Worm (Caenorhabditis elegans): Measurements from ENCODE around the gene sti-1.

The sti-1 gene

DNA sequence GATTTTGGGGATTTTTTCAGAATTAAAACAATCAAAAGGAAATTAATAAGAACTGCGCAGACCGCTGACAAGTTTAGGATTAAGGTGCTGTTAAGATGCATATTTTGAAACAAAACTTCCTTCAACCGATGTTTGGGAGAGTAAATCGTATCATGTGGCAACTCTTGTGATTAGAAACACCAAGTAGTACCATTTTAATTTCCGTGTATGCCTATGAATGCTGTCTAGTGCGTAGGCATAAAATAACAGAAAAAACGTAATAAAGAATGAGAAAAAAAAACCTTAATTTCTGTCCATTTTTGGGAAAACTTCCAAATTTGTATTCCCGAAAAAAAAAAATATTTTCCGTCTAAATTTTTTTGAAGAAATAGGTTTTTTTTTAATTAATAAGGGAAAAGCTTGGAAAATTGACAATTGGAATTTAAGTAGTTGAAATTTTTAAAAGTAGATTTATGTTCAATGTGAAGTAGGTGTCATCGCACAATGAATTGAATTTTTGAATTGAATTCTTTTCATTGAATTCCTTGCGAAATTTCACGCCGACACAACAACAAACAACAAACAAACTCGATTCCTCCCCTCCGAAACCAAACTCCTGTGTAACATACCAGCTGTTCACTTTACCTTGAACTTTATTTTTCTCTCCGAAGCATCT, 20.5 kb upstream of the sti-1 start, which contains the start of the genes str-262 and srp-1:
Gene str-262 (minus strand): TSS at position 101 of the 655 bp plus-strand sequence.
Gene srp-1 (plus strand): TSS at position 605 of the 655 bp plus-strand sequence.
- TF ChIP-seq ama-1 (optimal IDR thresholded peaks at IDR 0.05) (no peak), ets-7 (tag; optimal IDR thresholded peaks at IDR 0.05) (no peak), B0310.2 (tag; optimal IDR thresholded peaks at IDR 0.05) (no peak), flt-1 (GFP tag; IDR thresholded peaks at IDR 0.05) (no peak), tra-4 (tag; optimal IDR thresholded peaks at IDR 0.05) (no peak), aly-1 (tag; optimal IDR thresholded peaks at IDR 0.05) (no peak), tbx-11 (GFP tag; IDR thresholded peaks at IDR 0.05) (no peak), hmg-4 (GFP tag; optimal IDR thresholded peaks at IDR 0.05) (no peak), sea-1 (GFP tag; conservative IDR thresholded peaks at IDR 0.05) (no peak), ceh-36 (tag; optimal IDR thresholded peaks at IDR 0.05) (no peak)

DNA sequence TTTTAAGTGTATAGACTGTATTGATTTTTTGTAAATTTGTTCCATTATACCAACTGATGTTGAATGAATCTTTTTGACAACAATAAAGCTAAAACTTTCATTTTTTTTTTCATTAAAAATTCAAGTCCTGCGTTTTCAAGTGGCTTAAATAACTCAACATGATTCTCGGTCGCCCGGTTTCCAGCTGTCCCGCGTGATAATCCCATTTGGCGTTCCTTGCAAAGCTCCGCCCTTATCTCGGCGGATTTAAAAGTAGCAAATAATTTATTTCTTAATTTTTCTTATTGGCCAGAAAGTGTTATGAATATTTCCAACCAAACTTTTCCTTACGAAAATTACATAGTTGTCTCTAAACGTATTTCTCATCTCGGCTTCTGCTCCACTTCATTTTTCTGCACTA, 17.1 kb upstream of the sti-1 start, which contains the start of gene str-20:
Gene str-20 (plus strand): TSS at position 301 of the 400 bp plus-strand sequence.
- TF ChIP-seq sea-1 (GFP tag; conservative IDR thresholded peaks at IDR 0.05), result no peak
- TF ChIP-seq aly-1 (tag; optimal IDR thresholded peaks at IDR 0.05), result no peak
- no peak for TF ChIP-seq tra-4 (tag; optimal IDR thresholded peaks at IDR 0.05)
- no peak for TF ChIP-seq hmbx-1 (tag; optimal IDR thresholded peaks at IDR 0.05)
- TF ChIP-seq hmg-4 (GFP tag; optimal IDR thresholded peaks at IDR 0.05), result no peak
- no peak for TF ChIP-seq scrt-1 (GFP tag; IDR thresholded peaks at IDR 0.05)
- no peak for TF ChIP-seq tbx-37 (GFP tag; conservative IDR thresholded peaks at IDR 0.05)
- TF ChIP-seq ceh-36 (tag; optimal IDR thresholded peaks at IDR 0.05), result no peak
- no peak for TF ChIP-seq ama-1 (optimal IDR thresholded peaks at IDR 0.05)
- TF ChIP-seq F13C5.2 (tag; optimal IDR thresholded peaks at IDR 0.05), result no peak
- no peak for TF ChIP-seq ets-7 (tag; optimal IDR thresholded peaks at IDR 0.05)
- no peak for TF ChIP-seq hnd-1 (tag; optimal IDR thresholded peaks at IDR 0.05)
- no peak for TF ChIP-seq flt-1 (GFP tag; IDR thresholded peaks at IDR 0.05)
- no peak for TF ChIP-seq ceh-13 (GFP tag; optimal IDR thresholded peaks at IDR 0.05)
- no peak for TF ChIP-seq B0310.2 (tag; optimal IDR thresholded peaks at IDR 0.05)
- no peak for TF ChIP-seq pes-1 (GFP tag; IDR thresholded peaks at IDR 0.05)
- no peak for TF ChIP-seq tbx-11 (GFP tag; IDR thresholded peaks at IDR 0.05)

DNA sequence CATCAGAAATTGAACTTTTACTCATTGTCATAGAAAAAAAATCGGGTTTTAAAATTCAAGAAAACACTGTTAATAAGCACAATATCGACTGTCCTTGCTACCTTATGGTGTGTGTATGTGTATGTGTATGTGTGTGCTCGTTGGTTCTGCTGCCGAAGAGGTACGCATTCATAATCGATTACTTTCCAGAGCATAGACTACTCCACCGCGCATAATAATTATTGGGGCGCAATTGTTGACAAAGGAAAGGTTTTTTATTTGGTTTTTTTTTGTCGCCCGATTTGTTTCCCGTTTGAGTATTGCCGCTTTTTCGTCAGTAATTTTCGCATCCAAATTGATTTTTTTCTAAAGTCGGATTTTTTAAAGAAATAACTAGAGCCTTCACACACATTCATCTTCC, 12.1 kb upstream of the sti-1 start, which contains the start of gene C05E4.15:
Gene C05E4.15 (minus strand): TSS at position 101 of the 400 bp plus-strand sequence.
- TF ChIP-seq ama-1 (optimal IDR thresholded peaks at IDR 0.05) (no peak), ceh-13 (GFP tag; optimal IDR thresholded peaks at IDR 0.05) (no peak), tbx-11 (GFP tag; IDR thresholded peaks at IDR 0.05) (no peak), hnd-1 (tag; optimal IDR thresholded peaks at IDR 0.05) (no peak), tra-4 (tag; optimal IDR thresholded peaks at IDR 0.05) (no peak), hmg-4 (GFP tag; optimal IDR thresholded peaks at IDR 0.05) (no peak), sea-1 (GFP tag; conservative IDR thresholded peaks at IDR 0.05) (no peak), flt-1 (GFP tag; IDR thresholded peaks at IDR 0.05) (no peak), aly-1 (tag; optimal IDR thresholded peaks at IDR 0.05) (no peak), tbx-37 (GFP tag; conservative IDR thresholded peaks at IDR 0.05) (no peak), hmbx-1 (tag; optimal IDR thresholded peaks at IDR 0.05) (no peak), B0310.2 (tag; optimal IDR thresholded peaks at IDR 0.05) (no peak), ceh-36 (tag; optimal IDR thresholded peaks at IDR 0.05) (no peak), pes-1 (GFP tag; IDR thresholded peaks at IDR 0.05) (no peak), ets-7 (tag; optimal IDR thresholded peaks at IDR 0.05) (no peak)

DNA sequence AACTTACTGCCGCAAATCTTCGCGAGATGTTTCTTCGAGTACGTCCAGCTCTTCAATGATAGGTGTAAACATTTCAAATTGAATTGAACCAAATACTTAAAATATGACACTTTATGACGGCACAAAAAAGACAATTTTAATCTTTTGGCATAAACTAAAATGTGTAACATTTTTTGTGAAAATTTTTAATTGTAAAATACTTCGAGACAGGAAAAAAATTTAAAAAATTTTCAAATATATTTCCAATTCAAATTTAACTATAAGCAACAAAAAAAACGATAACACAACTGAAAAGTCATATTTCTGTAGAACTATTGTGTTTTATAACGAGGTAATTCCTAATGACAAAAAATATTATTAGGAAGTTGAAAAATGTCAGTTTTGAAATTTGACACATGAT, 11.4 kb upstream of the sti-1 start, which contains the start of gene C05E4.12:
Gene C05E4.12 (minus strand): TSS at position 101 of the 400 bp plus-strand sequence.
- TF ChIP-seq ama-1 (optimal IDR thresholded peaks at IDR 0.05) (no peak), B0310.2 (tag; optimal IDR thresholded peaks at IDR 0.05) (no peak), hmg-4 (GFP tag; optimal IDR thresholded peaks at IDR 0.05) (no peak), tbx-37 (GFP tag; conservative IDR thresholded peaks at IDR 0.05) (no peak), sea-1 (GFP tag; conservative IDR thresholded peaks at IDR 0.05) (no peak), aly-1 (tag; optimal IDR thresholded peaks at IDR 0.05) (no peak)

DNA sequence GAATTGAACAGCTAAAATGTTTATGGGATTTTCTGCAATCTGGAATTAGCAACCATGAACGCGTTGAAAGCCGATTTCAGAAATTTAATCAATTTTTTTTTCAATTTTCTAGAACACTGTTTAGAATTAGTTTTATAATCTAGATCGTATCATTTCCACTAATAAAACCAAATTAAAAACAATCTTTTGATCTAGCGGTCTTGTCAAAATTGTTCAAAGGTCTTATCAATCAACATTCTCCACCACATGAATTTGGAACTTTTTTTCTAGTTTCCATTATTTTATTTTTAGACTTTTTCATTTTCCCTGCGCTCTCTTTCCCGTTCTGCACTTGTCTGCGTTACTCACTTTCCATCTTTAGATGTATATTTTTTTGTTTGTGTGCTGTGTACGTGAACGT, 11.0 kb upstream of the sti-1 start, which contains the start of gene srp-2:
Gene srp-2 (plus strand): TSS at position 301 of the 400 bp plus-strand sequence.
- TF ChIP-seq tbx-11 (GFP tag; IDR thresholded peaks at IDR 0.05) (no peak), ceh-13 (GFP tag; optimal IDR thresholded peaks at IDR 0.05) (no peak), ets-7 (tag; optimal IDR thresholded peaks at IDR 0.05) (no peak)

DNA sequence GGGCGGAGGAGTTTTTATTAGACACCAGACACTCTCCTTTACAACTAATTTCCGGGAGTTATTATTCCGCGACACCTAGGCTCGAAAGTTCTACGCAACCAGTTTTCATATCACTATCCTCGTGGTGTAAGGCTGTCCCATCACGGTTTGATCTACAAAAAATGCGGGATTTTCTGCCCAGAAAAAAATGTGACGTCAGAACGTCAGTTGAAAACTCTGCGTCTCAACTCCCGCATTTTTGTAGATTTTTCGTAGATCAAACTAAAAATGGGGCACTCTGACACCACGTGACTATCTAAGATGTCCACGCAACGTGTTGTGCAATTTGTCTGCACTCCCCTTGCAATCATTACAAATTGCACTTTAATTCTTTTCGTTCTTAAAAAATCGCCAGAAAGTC, 8.6 kb upstream of the sti-1 start, which contains the start of gene str-238:
Gene str-238 (plus strand): TSS at position 301 of the 400 bp plus-strand sequence.
- no peak for TF ChIP-seq ceh-36 (tag; optimal IDR thresholded peaks at IDR 0.05)
- no peak for TF ChIP-seq ets-7 (tag; optimal IDR thresholded peaks at IDR 0.05)
- TF ChIP-seq tbx-37 (GFP tag; conservative IDR thresholded peaks at IDR 0.05), result no peak
- TF ChIP-seq hmg-4 (GFP tag; optimal IDR thresholded peaks at IDR 0.05), result no peak
- no peak for TF ChIP-seq B0310.2 (tag; optimal IDR thresholded peaks at IDR 0.05)
- no peak for TF ChIP-seq aly-1 (tag; optimal IDR thresholded peaks at IDR 0.05)
- no peak for TF ChIP-seq hmbx-1 (tag; optimal IDR thresholded peaks at IDR 0.05)
- TF ChIP-seq sea-1 (GFP tag; conservative IDR thresholded peaks at IDR 0.05), result no peak
- TF ChIP-seq ama-1 (optimal IDR thresholded peaks at IDR 0.05), result no peak
- no peak for TF ChIP-seq tbx-11 (GFP tag; IDR thresholded peaks at IDR 0.05)
- TF ChIP-seq pes-1 (GFP tag; IDR thresholded peaks at IDR 0.05), result no peak
- no peak for TF ChIP-seq tra-4 (tag; optimal IDR thresholded peaks at IDR 0.05)
- no peak for TF ChIP-seq F13C5.2 (tag; optimal IDR thresholded peaks at IDR 0.05)
- TF ChIP-seq ceh-13 (GFP tag; optimal IDR thresholded peaks at IDR 0.05), result no peak

DNA sequence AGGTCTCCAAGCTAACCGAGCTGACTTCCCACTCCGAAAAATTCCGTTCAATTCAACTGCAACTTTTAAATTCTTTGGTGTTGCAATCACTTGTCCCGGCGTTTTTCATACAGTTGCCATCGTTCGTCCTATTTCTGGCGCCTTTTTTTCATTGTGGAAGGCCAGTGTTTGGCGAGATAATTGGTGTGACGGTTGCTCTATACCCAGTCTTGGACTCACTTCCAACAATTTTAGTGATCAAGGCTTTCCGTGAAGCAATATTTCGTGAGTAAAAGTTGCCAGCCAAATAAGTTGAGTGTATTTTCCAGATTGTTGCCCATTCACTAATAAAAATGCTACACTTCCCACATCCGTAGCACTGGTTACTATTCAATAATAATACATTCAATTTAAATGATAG, 1.1 kb upstream of the sti-1 start:
- TF ChIP-seq B0310.2 (tag; optimal IDR thresholded peaks at IDR 0.05) (no peak), scrt-1 (GFP tag; IDR thresholded peaks at IDR 0.05) (no peak), tra-4 (tag; optimal IDR thresholded peaks at IDR 0.05) (no peak), ceh-36 (tag; optimal IDR thresholded peaks at IDR 0.05) (no peak), ets-7 (tag; optimal IDR thresholded peaks at IDR 0.05) (no peak), pes-1 (GFP tag; IDR thresholded peaks at IDR 0.05) (no peak), hmbx-1 (tag; optimal IDR thresholded peaks at IDR 0.05) (no peak), hnd-1 (tag; optimal IDR thresholded peaks at IDR 0.05) (no peak), flt-1 (GFP tag; IDR thresholded peaks at IDR 0.05) (no peak), F13C5.2 (tag; optimal IDR thresholded peaks at IDR 0.05) (no peak), ama-1 (optimal IDR thresholded peaks at IDR 0.05) (no peak), aly-1 (tag; optimal IDR thresholded peaks at IDR 0.05) (no peak), sea-1 (GFP tag; conservative IDR thresholded peaks at IDR 0.05) (no peak)

Measured in whole organism, early embryonic.